Worm (Caenorhabditis elegans): ENCODE data around the gene F54C9.7.

F54C9.7 gene

ce11 chrII:8546975-8547374, 26.2 kb upstream of the F54C9.7 start (continued):
- peak; percentile 70 for TF ChIP-seq somi-1 (GFP tag; optimal IDR thresholded peaks at IDR 0.05)
- TF ChIP-seq Y53F4B.3 (GFP tag; IDR thresholded peaks at IDR 0.05): no peak
- TF ChIP-seq nfyb-1 (GFP tag; IDR thresholded peaks at IDR 0.05): peak; percentile 92
- no peak for TF ChIP-seq ama-1 (optimal IDR thresholded peaks at IDR 0.05)
- TF ChIP-seq ama-1 (GFP tag; optimal IDR thresholded peaks at IDR 0.05): peak in 1 of 2 experiments; percentile 60
- peak; percentile 29 for TF ChIP-seq dpl-1 (GFP tag; optimal IDR thresholded peaks at IDR 0.05)
- peak; percentile 88 for TF ChIP-seq T26A5.8 (tag; optimal IDR thresholded peaks at IDR 0.05)
- TF ChIP-seq lsy-27 (tag; optimal IDR thresholded peaks at IDR 0.05; ENCODE audit: borderline replicate concordance, insufficient read depth): peak; percentile 23
- no peak for TF ChIP-seq attf-5 (GFP tag; optimal IDR thresholded peaks at IDR 0.05)
- TF ChIP-seq zim-3 (tag; optimal IDR thresholded peaks at IDR 0.05): no peak
- no peak for TF ChIP-seq nfya-1 (tag; optimal IDR thresholded peaks at IDR 0.05; ENCODE audit: borderline replicate concordance, insufficient read depth)
- 0 out of 2 replicates have a peak, but pooled peaks have one; percentile 44 for TF ChIP-seq lir-1 (GFP tag; conservative IDR thresholded peaks at IDR 0.05)
- TF ChIP-seq madf-8 (GFP tag; conservative IDR thresholded peaks at IDR 0.05): no peak
- peak; percentile 42; the same call in 1 of the 2 replicates for TF ChIP-seq D2030.7 (GFP tag; IDR thresholded peaks at IDR 0.05)
- no peak for TF ChIP-seq chd-7 (tag; optimal IDR thresholded peaks at IDR 0.05)
- peak; percentile 64 for TF ChIP-seq snpc-1.1 (tag; optimal IDR thresholded peaks at IDR 0.05; ENCODE audit: insufficient read depth)
- peak; percentile 97 for TF ChIP-seq mxl-1 (tag; optimal IDR thresholded peaks at IDR 0.05)
- 0 out of 2 replicates have a peak, but pooled peaks have one; percentile 73 for TF ChIP-seq F37B4.10 (GFP tag; IDR thresholded peaks at IDR 0.05)
- no peak for TF ChIP-seq snpc-4 (GFP tag; optimal IDR thresholded peaks at IDR 0.05)
- peak in 1 of 4 experiments; percentile 73 for TF ChIP-seq snpc-4 (tag; optimal IDR thresholded peaks at IDR 0.05)
- TF ChIP-seq Y53G8AR.9 (GFP tag; conservative IDR thresholded peaks at IDR 0.05): peak; percentile 90
- peak; percentile 21 for TF ChIP-seq tbx-9 (tag; optimal IDR thresholded peaks at IDR 0.05; ENCODE audit: borderline replicate concordance)
- TF ChIP-seq ztf-22 (GFP tag; optimal IDR thresholded peaks at IDR 0.05): peak; percentile 77
- no peak for TF ChIP-seq F55B11.4 (tag; optimal IDR thresholded peaks at IDR 0.05; ENCODE audit: borderline replicate concordance, insufficient read depth)
- TF ChIP-seq aptf-2 (GFP tag; conservative IDR thresholded peaks at IDR 0.05): no peak
- TF ChIP-seq nfya-2 (GFP tag; IDR thresholded peaks at IDR 0.05): 0 out of 2 replicates have a peak, but pooled peaks have one; percentile 35
- 0 out of 2 replicates have a peak, but pooled peaks have one; percentile 14 for TF ChIP-seq Y79H2A.3 (GFP tag; conservative IDR thresholded peaks at IDR 0.05)
- TF ChIP-seq K11D2.4 (GFP tag; IDR thresholded peaks at IDR 0.05): no peak; the same call in 1 of the 2 replicates
- TF ChIP-seq F52B5.7 (tag; optimal IDR thresholded peaks at IDR 0.05): no peak
- no peak for TF ChIP-seq Y95B8A.8 (GFP tag; IDR thresholded peaks at IDR 0.05)
- TF ChIP-seq rec-8 (tag; optimal IDR thresholded peaks at IDR 0.05): peak; percentile 48 to 93
- peak; percentile 76; the same call in 1 of the 2 replicates for TF ChIP-seq hmg-1.2 (GFP tag; IDR thresholded peaks at IDR 0.05)
- no peak for TF ChIP-seq lin-35 (GFP tag; optimal IDR thresholded peaks at IDR 0.05)
- TF ChIP-seq C06A6.2 (GFP tag; conservative IDR thresholded peaks at IDR 0.05): peak; percentile 65
- TF ChIP-seq egrh-3 (GFP tag; IDR thresholded peaks at IDR 0.05): peak; percentile 55; the same call in 1 of the 2 replicates
- no peak for TF ChIP-seq athp-1 (tag; optimal IDR thresholded peaks at IDR 0.05)
- no peak for TF ChIP-seq let-526 (GFP tag; IDR thresholded peaks at IDR 0.05)
- 0 out of 2 replicates have a peak, but pooled peaks have one; percentile 37 for TF ChIP-seq aptf-3 (GFP tag; IDR thresholded peaks at IDR 0.05)
- peak; percentile 84 for TF ChIP-seq atf-7 (tag; optimal IDR thresholded peaks at IDR 0.05)
- TF ChIP-seq ztf-25 (GFP tag; IDR thresholded peaks at IDR 0.05): peak; percentile 71; the same call in 1 of the 2 replicates
- no peak for TF ChIP-seq lin-26 (GFP tag; IDR thresholded peaks at IDR 0.05)
- TF ChIP-seq rcor-1 (GFP tag; IDR thresholded peaks at IDR 0.05): 0 out of 2 replicates have a peak, but pooled peaks have one; percentile 41
- TF ChIP-seq T07F8.4 (tag; optimal IDR thresholded peaks at IDR 0.05): peak; percentile 85
- peak; percentile 62 for TF ChIP-seq ztf-26 (tag; optimal IDR thresholded peaks at IDR 0.05)
- TF ChIP-seq attf-3 (GFP tag; conservative IDR thresholded peaks at IDR 0.05): 0 out of 2 replicates have a peak, but pooled peaks have one; percentile 13
- peak; percentile 80 for TF ChIP-seq ztf-18 (tag; optimal IDR thresholded peaks at IDR 0.05)
- no peak for TF ChIP-seq B0019.2 (GFP tag; conservative IDR thresholded peaks at IDR 0.05)
- TF ChIP-seq ekl-4 (GFP tag; IDR thresholded peaks at IDR 0.05): peak; percentile 83

Measured in whole organism, young adult.